Worm (Caenorhabditis elegans) whole organism, L2 larva: ENCODE measurements around the gene ipla-1.

Experiments
- C34F6.9 ChIP-seq: fragments of 150-350 bp; optimal IDR thresholded peaks from 2 replicates; lab custom pipeline; 2014; ENCODE audit warnings: missing biosample characterization, missing genetic modification characterization
- R02D3.7 ChIP-seq: fragments of 150-350 bp; optimal IDR thresholded peaks from 2 replicates; lab custom pipeline; 2014; ENCODE audit warnings: missing biosample characterization, missing genetic modification characterization
- Y55F3AM.14 ChIP-seq: fragments of 200-800 bp; sonication (Bioruptor generic); optimal IDR thresholded peaks from 2 replicates; lab custom pipeline; 2018; ENCODE audit warnings: mild to moderate bottlenecking, missing genetic modification characterization, missing compliant biosample characterization
- alr-1 ChIP-seq: fragments of 150-350 bp; optimal IDR thresholded peaks from 2 replicates; lab custom pipeline; 2014; ENCODE audit warnings: missing biosample characterization, missing genetic modification characterization
- aly-2 ChIP-seq: fragments of 150-350 bp; optimal IDR thresholded peaks from 2 replicates; lab custom pipeline; 2014; ENCODE audit warnings: missing biosample characterization, missing genetic modification characterization
- ama-1 ChIP-seq: fragments of 150-350 bp; optimal IDR thresholded peaks from 2 replicates; lab custom pipeline; 2018; ENCODE audit warnings: inconsistent platforms
- blmp-1 ChIP-seq: sonication (generic microtip); optimal IDR thresholded peaks from 2 replicates; lab custom pipeline; 2017; ENCODE audit warnings: missing genetic modification characterization, mild to moderate bottlenecking, missing compliant biosample characterization, antibody characterized with exemption, moderate library complexity; ENCODE audit not compliant: insufficient read depth
- ceh-16 ChIP-seq: fragments of 150-350 bp; optimal IDR thresholded peaks from 2 replicates; lab custom pipeline; 2014; ENCODE audit warnings: missing biosample characterization, missing genetic modification characterization
- ceh-82 ChIP-seq: fragments of 150-350 bp; optimal IDR thresholded peaks from 2 replicates; lab custom pipeline; 2014; ENCODE audit warnings: missing biosample characterization, missing genetic modification characterization
- crh-2 ChIP-seq: sonication (generic microtip); optimal IDR thresholded peaks from 2 replicates; lab custom pipeline; 2017; ENCODE audit warnings: missing biosample characterization, missing genetic modification characterization
- egl-27 ChIP-seq: sonication (generic microtip); optimal IDR thresholded peaks from 3 replicates; lab custom pipeline; 2017; ENCODE audit warnings: missing biosample characterization, missing genetic modification reagents, missing genetic modification characterization
- fos-1 ChIP-seq: fragments of 150-350 bp; optimal IDR thresholded peaks from 2 replicates; lab custom pipeline; 2014; ENCODE audit warnings: missing biosample characterization, missing genetic modification characterization
- lin-13 ChIP-seq: fragments of 150-350 bp; optimal IDR thresholded peaks from 2 replicates; lab custom pipeline; 2014; ENCODE audit warnings: missing biosample characterization, missing genetic modification reagents, missing genetic modification characterization
- mab-5 ChIP-seq: fragments of 150-350 bp; optimal IDR thresholded peaks from 2 replicates; lab custom pipeline; 2014; ENCODE audit warnings: missing biosample characterization, missing genetic modification characterization
- mbf-1 ChIP-seq: sonication (generic microtip); optimal IDR thresholded peaks from 2 replicates; lab custom pipeline; 2017; ENCODE audit warnings: missing biosample characterization, missing genetic modification characterization
- mdl-1 ChIP-seq, 2 experiments: fragments of 150-350 bp in 1 of 2; sonication (generic microtip) in 1 of 2; optimal IDR thresholded peaks; 2 replicates each; lab custom pipeline; 2017; ENCODE audit warnings: missing biosample characterization in 2 of 2, missing genetic modification characterization in 2 of 2
- nhr-10 ChIP-seq: sonication (generic microtip); optimal IDR thresholded peaks from 2 replicates; lab custom pipeline; 2017; ENCODE audit warnings: missing biosample characterization, missing genetic modification characterization
- nhr-11 ChIP-seq: fragments of 150-350 bp; optimal IDR thresholded peaks from 2 replicates; lab custom pipeline; 2014; ENCODE audit warnings: missing biosample characterization, missing genetic modification characterization
- nhr-12 ChIP-seq: fragments of 150-350 bp; optimal IDR thresholded peaks from 2 replicates; lab custom pipeline; 2014; ENCODE audit warnings: missing biosample characterization, missing genetic modification characterization
- nhr-129 ChIP-seq: fragments of 150-350 bp; optimal IDR thresholded peaks from 2 replicates; lab custom pipeline; 2014; ENCODE audit warnings: missing biosample characterization, missing genetic modification characterization
- nhr-21 ChIP-seq: fragments of 150-350 bp; optimal IDR thresholded peaks from 2 replicates; lab custom pipeline; 2014; ENCODE audit warnings: missing biosample characterization, missing genetic modification characterization
- nhr-23 ChIP-seq: fragments of 150-350 bp; optimal IDR thresholded peaks from 2 replicates; lab custom pipeline; 2014; ENCODE audit warnings: missing biosample characterization, missing genetic modification reagents, missing genetic modification characterization
- nhr-25 ChIP-seq: fragments of 150-350 bp; sonication (generic microtip); optimal IDR thresholded peaks from 3 replicates; lab custom pipeline; 2014; ENCODE audit warnings: missing biosample characterization, missing genetic modification characterization
- nhr-6 ChIP-seq: fragments of 150-350 bp; optimal IDR thresholded peaks from 2 replicates; lab custom pipeline; 2014; ENCODE audit warnings: missing biosample characterization, missing genetic modification characterization
- nhr-77 ChIP-seq: fragments of 150-350 bp; optimal IDR thresholded peaks from 2 replicates; lab custom pipeline; 2014; ENCODE audit warnings: missing biosample characterization, missing genetic modification characterization
- sem-4 ChIP-seq: fragments of 150-350 bp; optimal IDR thresholded peaks from 2 replicates; lab custom pipeline; 2014; ENCODE audit warnings: missing biosample characterization, missing genetic modification reagents, missing genetic modification characterization
- sma-3 ChIP-seq: sonication (generic microtip); optimal IDR thresholded peaks from 2 replicates; lab custom pipeline; 2016; ENCODE audit warnings: missing genetic modification reagents, missing genetic modification characterization, missing compliant biosample characterization
- sma-9 ChIP-seq, 2 experiments: fragments of 150-350 bp in 1 of 2; sonication (generic microtip) in 1 of 2; optimal IDR thresholded peaks; 2 replicates each; lab custom pipeline; 2014 to 2016; ENCODE audit warnings: missing genetic modification characterization in 2 of 2, mild to moderate bottlenecking in 1 of 2, missing biosample characterization in 1 of 2, missing compliant biosample characterization in 1 of 2, missing genetic modification reagents in 1 of 2, moderate library complexity in 1 of 2
- snpc-4 ChIP-seq: fragments of 150-350 bp; optimal IDR thresholded peaks from 2 replicates; lab custom pipeline; 2014; ENCODE audit warnings: missing biosample characterization, missing genetic modification characterization
- unc-55 ChIP-seq: fragments of 150-350 bp; sonication (generic microtip); optimal IDR thresholded peaks from 3 replicates; lab custom pipeline; 2014; ENCODE audit warnings: missing biosample characterization, missing genetic modification reagents, missing genetic modification characterization
- unc-62 ChIP-seq: fragments of 150-350 bp; optimal IDR thresholded peaks from 2 replicates; lab custom pipeline; 2014; ENCODE audit warnings: missing biosample characterization, missing genetic modification reagents, missing genetic modification characterization
- zag-1 ChIP-seq: fragments of 150-350 bp; optimal IDR thresholded peaks from 2 replicates; lab custom pipeline; 2014; ENCODE audit warnings: missing biosample characterization, missing genetic modification characterization
- ztf-11 ChIP-seq: sonication (generic microtip); optimal IDR thresholded peaks from 2 replicates; lab custom pipeline; 2017; ENCODE audit warnings: missing biosample characterization, missing genetic modification characterization
- ztf-4 ChIP-seq: fragments of 150-350 bp; optimal IDR thresholded peaks from 2 replicates; lab custom pipeline; 2014; ENCODE audit warnings: missing biosample characterization, missing genetic modification characterization

ipla-1 gene

ce11 chrII:4552088-4552487, 49.1 kb downstream of the ipla-1 start:
- TF ChIP-seq crh-2 (tag; lab: Kevin White, UChicago) (no peak), fos-1 (tag; lab: Kevin White, UChicago) (peak; percentile 75), sma-3 (GFP tag; lab: Kevin White, UChicago) (peak; percentile 37), nhr-25 (tag; lab: Kevin White, UChicago) (peak; percentile 35), nhr-12 (tag; lab: Kevin White, UChicago) (no peak), nhr-77 (tag; lab: Kevin White, UChicago) (no peak), ama-1 (lab: Kevin White, UChicago) (no peak), aly-2 (tag; lab: Kevin White, UChicago) (no peak), sma-9 (GFP tag; optimal IDR thresholded peaks at IDR 0.05; lab: Kevin White, UChicago) (peak; percentile 69), sma-9 (tag; optimal IDR thresholded peaks at IDR 0.05; lab: Kevin White, UChicago) (no peak), nhr-10 (tag; lab: Kevin White, UChicago) (no peak), ztf-4 (tag; lab: Kevin White, UChicago) (no peak), nhr-129 (tag; lab: Kevin White, UChicago) (no peak), zag-1 (tag; lab: Kevin White, UChicago) (no peak), ceh-82 (no peak), R02D3.7 (tag; lab: Kevin White, UChicago) (no peak), nhr-23 (no peak), blmp-1 (tag; lab: Kevin White, UChicago) (no peak)

ce11 chrII:4550783-4551182, 50.4 kb downstream of the ipla-1 start, which contains the start of gene K07E1.1:
Gene K07E1.1 (plus strand): TSS chrII:4551083.
- TF ChIP-seq ztf-11 (tag; lab: Kevin White, UChicago) = no peak
- TF ChIP-seq nhr-23 = no peak
- no peak for TF ChIP-seq unc-55
- TF ChIP-seq nhr-25 (tag; lab: Kevin White, UChicago) = no peak
- TF ChIP-seq mbf-1 = no peak
- no peak for TF ChIP-seq nhr-12 (tag; lab: Kevin White, UChicago)
- no peak for TF ChIP-seq blmp-1 (tag; lab: Kevin White, UChicago)
- no peak for TF ChIP-seq sem-4 (tag; lab: Kevin White, UChicago)
- TF ChIP-seq nhr-11 = no peak
- no peak for TF ChIP-seq R02D3.7 (tag; lab: Kevin White, UChicago)
- no peak for TF ChIP-seq ztf-4 (tag; lab: Kevin White, UChicago)
- TF ChIP-seq alr-1 (tag; lab: Kevin White, UChicago) = no peak

ce11 chrII:4549983-4550572, 51.1 kb downstream of the ipla-1 start:
- peak; percentile 64 for TF ChIP-seq sma-3 (GFP tag; lab: Kevin White, UChicago)
- peak; percentile 13 for TF ChIP-seq nhr-25 (tag; lab: Kevin White, UChicago)
- TF ChIP-seq ceh-16 (tag; lab: Kevin White, UChicago) = no peak
- TF ChIP-seq nhr-10 (tag; lab: Kevin White, UChicago) = no peak

- TF ChIP-seq mab-5 (tag; lab: Kevin White, UChicago) = no peak
- TF ChIP-seq nhr-12 (tag; lab: Kevin White, UChicago) = no peak
- peak; percentile 49 for TF ChIP-seq sma-3 (GFP tag; lab: Kevin White, UChicago)
- peak; percentile 6 for TF ChIP-seq blmp-1 (tag; lab: Kevin White, UChicago)
- TF ChIP-seq egl-27 (tag; lab: Kevin White, UChicago) = no peak
- peak; percentile 65 for TF ChIP-seq nhr-25 (tag; lab: Kevin White, UChicago)
- peak; percentile 15 for TF ChIP-seq crh-2 (tag; lab: Kevin White, UChicago)
- no peak for TF ChIP-seq mdl-1 (tag; optimal IDR thresholded peaks at IDR 0.05; lab: Kevin White, UChicago)
- TF ChIP-seq, all 48 proteins: peak for 4
These were observed 52.7 kb downstream of the ipla-1 start for ce11 chrII:4548408-4548807.

ce11 chrII:4543568-4543967, 57.6 kb downstream of the ipla-1 start, which contains the start of gene sra-34:
Gene sra-34 (minus strand): TSS chrII:4543668.
- TF ChIP-seq mab-5 (tag; lab: Kevin White, UChicago) (no peak), Y55F3AM.14 (GFP tag; lab: Kevin White, UChicago) (no peak), lin-13 (no peak), sma-3 (GFP tag; lab: Kevin White, UChicago) (no peak), C34F6.9 (tag; lab: Kevin White, UChicago) (no peak), mdl-1 (tag; optimal IDR thresholded peaks at IDR 0.05; lab: Kevin White, UChicago) (no peak), crh-2 (tag; lab: Kevin White, UChicago) (no peak), nhr-21 (tag; lab: Kevin White, UChicago) (no peak), sem-4 (tag; lab: Kevin White, UChicago) (no peak), snpc-4 (tag; lab: Kevin White, UChicago) (no peak), sma-9 (GFP tag; optimal IDR thresholded peaks at IDR 0.05; lab: Kevin White, UChicago) (no peak), sma-9 (tag; optimal IDR thresholded peaks at IDR 0.05; lab: Kevin White, UChicago) (no peak), unc-62 (GFP tag; lab: Kevin White, UChicago) (no peak), nhr-11 (no peak), nhr-6 (no peak)
